Worm (Caenorhabditis elegans): ENCODE data around the gene C05C10.5.
A peak's percentile ranks its signal among the peaks of the same experiment; 100 is the strongest.

C05C10.5 gene

ce11 chrII:9940430-9940829 is 1.6 kb downstream of the C05C10.5 start, which contains the start of gene ufd-3 (continued):
- no peak for TF ChIP-seq ets-4 (GFP tag; optimal IDR thresholded peaks at IDR 0.05)
- TF ChIP-seq lir-1 (GFP tag; conservative IDR thresholded peaks at IDR 0.05) = 0 out of 2 replicates have a peak, but pooled peaks have one; percentile 30
- peak; percentile 91 for TF ChIP-seq dpl-1 (GFP tag; optimal IDR thresholded peaks at IDR 0.05)
- no peak for TF ChIP-seq nhr-120 (GFP tag; IDR thresholded peaks at IDR 0.05)
- peak; percentile 64 for TF ChIP-seq athp-1 (tag; optimal IDR thresholded peaks at IDR 0.05)
- TF ChIP-seq hmg-20 (GFP tag; IDR thresholded peaks at IDR 0.05) = no peak
- peak; percentile 19; the same call in 1 of the 2 replicates for TF ChIP-seq ceh-91 (GFP tag; IDR thresholded peaks at IDR 0.05)
- TF ChIP-seq hsf-1 (GFP tag; IDR thresholded peaks at IDR 0.05) = no peak; the same call in 1 of the 2 replicates
- no peak for TF ChIP-seq C06A6.2 (GFP tag; conservative IDR thresholded peaks at IDR 0.05)
- TF ChIP-seq Y67H2A.10 (GFP tag; conservative IDR thresholded peaks at IDR 0.05) = peak; percentile 45; the same call in 1 of the 2 replicates
- peak; percentile 90 for TF ChIP-seq ceh-27 (GFP tag; optimal IDR thresholded peaks at IDR 0.05)
- TF ChIP-seq egl-18 (GFP tag; IDR thresholded peaks at IDR 0.05) = no peak
- TF ChIP-seq mel-28 (tag; optimal IDR thresholded peaks at IDR 0.05; ENCODE audit: borderline replicate concordance) = no peak
- TF ChIP-seq ztf-25 (GFP tag; IDR thresholded peaks at IDR 0.05) = peak; percentile 65; the same call in 1 of the 2 replicates
- TF ChIP-seq hlh-12 (tag; optimal IDR thresholded peaks at IDR 0.05) = no peak
- peak; percentile 92 for TF ChIP-seq attf-3 (GFP tag; conservative IDR thresholded peaks at IDR 0.05)
- peak; percentile 69; the same call in 1 of the 2 replicates for TF ChIP-seq aptf-2 (GFP tag; conservative IDR thresholded peaks at IDR 0.05)
- TF ChIP-seq B0261.1 (tag; optimal IDR thresholded peaks at IDR 0.05) = no peak
- peak; percentile 51 for TF ChIP-seq somi-1 (GFP tag; optimal IDR thresholded peaks at IDR 0.05)
- no peak for TF ChIP-seq F57A8.1 (GFP tag; optimal IDR thresholded peaks at IDR 0.05)
- TF ChIP-seq ceh-79 (tag; optimal IDR thresholded peaks at IDR 0.05) = no peak
- TF ChIP-seq nfya-2 (GFP tag; IDR thresholded peaks at IDR 0.05) = 0 out of 2 replicates have a peak, but pooled peaks have one; percentile 45
- peak; percentile 81 for TF ChIP-seq attf-5 (GFP tag; optimal IDR thresholded peaks at IDR 0.05)
- 0 out of 2 replicates have a peak, but pooled peaks have one; percentile 36 for TF ChIP-seq C17E4.6 (GFP tag; IDR thresholded peaks at IDR 0.05)
- peak; percentile 33 for TF ChIP-seq nhr-80 (tag; optimal IDR thresholded peaks at IDR 0.05)
- TF ChIP-seq aptf-3 (GFP tag; IDR thresholded peaks at IDR 0.05) = no peak
- peak; percentile 75 for TF ChIP-seq ekl-4 (GFP tag; IDR thresholded peaks at IDR 0.05)
- TF ChIP-seq lag-1 (GFP tag; IDR thresholded peaks at IDR 0.05) = no peak
- TF ChIP-seq gei-17 (GFP tag; optimal IDR thresholded peaks at IDR 0.05) = no peak
- peak; percentile 58 for TF ChIP-seq ceh-100 (GFP tag; IDR thresholded peaks at IDR 0.05)
- no peak for TF ChIP-seq rpc-1 (optimal IDR thresholded peaks at IDR 0.05)
- TF ChIP-seq rpc-1 (tag; optimal IDR thresholded peaks at IDR 0.05) = no peak
- TF ChIP-seq egl-44 (GFP tag; IDR thresholded peaks at IDR 0.05) = 0 out of 2 replicates have a peak, but pooled peaks have one; percentile 55
- TF ChIP-seq F39B2.1 (GFP tag; IDR thresholded peaks at IDR 0.05) = no peak
- TF ChIP-seq nfyb-1 (GFP tag; IDR thresholded peaks at IDR 0.05) = no peak
- TF ChIP-seq mes-4 (tag; optimal IDR thresholded peaks at IDR 0.05) = no peak
- TF ChIP-seq F10E7.11 (tag; optimal IDR thresholded peaks at IDR 0.05) = peak; percentile 25
- no peak for TF ChIP-seq dpff-1 (tag; optimal IDR thresholded peaks at IDR 0.05)
- no peak for TF ChIP-seq lsy-27 (tag; optimal IDR thresholded peaks at IDR 0.05; ENCODE audit: borderline replicate concordance, insufficient read depth)
- no peak for TF ChIP-seq unc-62 (GFP tag; optimal IDR thresholded peaks at IDR 0.05)
- peak; percentile 86 for TF ChIP-seq B0336.3 (GFP tag; IDR thresholded peaks at IDR 0.05)
- TF ChIP-seq Y95B8A.8 (GFP tag; IDR thresholded peaks at IDR 0.05) = no peak
- TF ChIP-seq lin-54 (GFP tag; optimal IDR thresholded peaks at IDR 0.05) = peak; percentile 99
- no peak for TF ChIP-seq lin-26 (GFP tag; IDR thresholded peaks at IDR 0.05)
- peak in 1 of 2 experiments; percentile 33 for TF ChIP-seq let-607 (tag; optimal IDR thresholded peaks at IDR 0.05)
- peak; percentile 29 for TF ChIP-seq snpc-1.3 (tag; optimal IDR thresholded peaks at IDR 0.05; ENCODE audit: insufficient read depth)
- no peak for TF ChIP-seq die-1 (tag; optimal IDR thresholded peaks at IDR 0.05)
- no peak for TF ChIP-seq zfh-2 (GFP tag; conservative IDR thresholded peaks at IDR 0.05)
- no peak for TF ChIP-seq ztf-28 (GFP tag; IDR thresholded peaks at IDR 0.05)
